Worm (Caenorhabditis elegans) whole organism, L1 larva: Measurements from ENCODE around the gene idhb-1.

Experiments
- egl-27 ChIP-seq, 2 experiments: fragments of 150-350 bp in 1 of 2; sonication (generic microtip); optimal IDR thresholded peaks; 3 replicates each; lab custom pipeline; 2017 to 2018; ENCODE audit warnings: missing biosample characterization in 2 of 2, missing genetic modification characterization in 2 of 2, missing genetic modification reagents in 2 of 2
- nhr-11 ChIP-seq: fragments of 150-350 bp; optimal IDR thresholded peaks from 2 replicates; lab custom pipeline; 2014; ENCODE audit warnings: missing biosample characterization, missing genetic modification characterization
- nhr-76 ChIP-seq: sonication (generic microtip); optimal IDR thresholded peaks from 2 replicates; lab custom pipeline; 2017; ENCODE audit warnings: missing biosample characterization, missing genetic modification characterization
- nhr-77 ChIP-seq: fragments of 150-350 bp; optimal IDR thresholded peaks from 2 replicates; lab custom pipeline; 2014; ENCODE audit warnings: missing biosample characterization, missing genetic modification characterization
- pax-3 ChIP-seq: fragments of 200-800 bp; sonication (Bioruptor generic); optimal IDR thresholded peaks from 2 replicates; lab custom pipeline; 2018; ENCODE audit warnings: mild to moderate bottlenecking, missing genetic modification characterization, moderate library complexity, missing compliant biosample characterization
- rnt-1 ChIP-seq: sonication (generic microtip); optimal IDR thresholded peaks from 2 replicates; lab custom pipeline; 2016; ENCODE audit warnings: mild to moderate bottlenecking, missing genetic modification characterization, moderate library complexity, missing compliant biosample characterization
- unc-86 ChIP-seq: sonication (generic microtip); optimal IDR thresholded peaks from 2 replicates; lab custom pipeline; 2016; ENCODE audit warnings: missing genetic modification characterization, missing compliant biosample characterization
- zag-1 ChIP-seq: fragments of 150-350 bp; optimal IDR thresholded peaks from 2 replicates; lab custom pipeline; 2014; ENCODE audit warnings: missing biosample characterization, missing genetic modification characterization

DNA sequence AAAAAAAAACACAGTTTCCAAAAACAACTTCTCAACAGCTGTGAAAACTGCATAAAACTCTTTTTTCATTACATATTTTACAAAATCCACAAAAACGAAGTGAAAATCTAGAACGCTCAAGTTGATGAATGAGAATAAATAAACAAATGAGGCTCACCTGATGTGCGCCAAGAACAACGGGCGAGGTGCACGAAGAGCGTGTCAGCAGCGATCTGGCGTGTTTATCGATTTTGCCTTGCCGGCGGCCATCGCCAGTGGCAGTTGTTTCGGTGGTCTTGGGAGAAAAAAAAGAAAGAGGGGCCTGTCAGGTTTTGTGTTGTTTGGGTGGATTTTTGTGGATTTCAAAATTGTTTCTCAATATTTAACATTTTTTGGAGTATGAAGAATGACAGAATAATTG is at the start of gene idhb-1:
- TF ChIP-seq nhr-76 (no peak), egl-27 (tag; optimal IDR thresholded peaks at IDR 0.05; lab: Kevin White, UChicago) (no peak), rnt-1 (tag; lab: Kevin White, UChicago) (peak; percentile 93), zag-1 (tag; lab: Kevin White, UChicago) (peak; percentile 5), unc-86 (peak; percentile 64), nhr-11 (tag; lab: Kevin White, UChicago) (no peak), nhr-77 (tag; lab: Kevin White, UChicago) (peak; percentile 57), pax-3 (tag; lab: Kevin White, UChicago) (no peak)
